Worm (Caenorhabditis elegans): ENCODE data around the gene ugt-35.

- TF ChIP-seq ztf-4 (tag; optimal IDR thresholded peaks at IDR 0.05) (no peak), snu-23 (GFP tag; optimal IDR thresholded peaks at IDR 0.05) (no peak), zag-1 (tag; optimal IDR thresholded peaks at IDR 0.05) (no peak), fkh-10 (GFP tag; optimal IDR thresholded peaks at IDR 0.05) (peak; percentile 41)
Measured at ce11 chrV:10684748-10685147, 30.7 kb upstream of the ugt-35 start.
